Fruit fly (Drosophila melanogaster): Measurements from ENCODE around the gene ppan.

Gene ppan

dm6 chr3R:21112742-21113465 is 3.1 kb upstream of the ppan start (continued):
- TF ChIP-seq Dll (GFP tag; IDR thresholded peaks at IDR 0.05; ENCODE audit: partially characterized antibody) (no peak), Opbp (GFP tag; IDR thresholded peaks at IDR 0.05; ENCODE audit: partially characterized antibody) (no peak), CG8478 (optimal IDR thresholded peaks at IDR 0.05) (no peak), lbe (GFP tag; optimal IDR thresholded peaks at IDR 0.05) (peak; percentile 52), insv (GFP tag; optimal IDR thresholded peaks at IDR 0.05) (peak in 1 of 2 experiments; percentile 38), CG9817 (tag; optimal IDR thresholded peaks at IDR 0.05) (peak; percentile 74), sim (GFP tag; IDR thresholded peaks at IDR 0.05) (peak; percentile 65; the same call in 1 of the 2 replicates), CG33213 (GFP tag; optimal IDR thresholded peaks at IDR 0.05) (peak; percentile 83), CG2712 (tag; optimal IDR thresholded peaks at IDR 0.05) (peak; percentile 93), stwl (tag; optimal IDR thresholded peaks at IDR 0.05) (peak; percentile 15), ems (GFP tag; optimal IDR thresholded peaks at IDR 0.05) (peak; percentile 60), CG4328 (GFP tag; optimal IDR thresholded peaks at IDR 0.05) (no peak), Antp (GFP tag; optimal IDR thresholded peaks at IDR 0.05) (peak; percentile 88), gt (GFP tag; IDR thresholded peaks at IDR 0.05) (peak; percentile 44; the same call in 1 of the 2 replicates), tx (GFP tag; optimal IDR thresholded peaks at IDR 0.05) (peak; percentile 85), Aef1 (GFP tag; IDR thresholded peaks at IDR 0.05) (peak; percentile 79), Camta (GFP tag; optimal IDR thresholded peaks at IDR 0.05) (peak; percentile 83), CG6175 (GFP tag; IDR thresholded peaks at IDR 0.05) (peak; percentile 46; the same call in 1 of the 3 replicates), CG31388 (GFP tag; optimal IDR thresholded peaks at IDR 0.05) (peak; percentile 22), Atf3 (GFP tag; optimal IDR thresholded peaks at IDR 0.05) (peak; percentile 77), CG12071 (GFP tag; optimal IDR thresholded peaks at IDR 0.05) (peak; percentile 54), CG15479 (GFP tag; optimal IDR thresholded peaks at IDR 0.05) (no peak), NC2α (GFP tag; optimal IDR thresholded peaks at IDR 0.05) (peak; percentile 73), CG3995 (GFP tag; optimal IDR thresholded peaks at IDR 0.05) (peak; percentile 39), pros (GFP tag; optimal IDR thresholded peaks at IDR 0.05) (no peak), CG6854 (GFP tag; optimal IDR thresholded peaks at IDR 0.05) (peak; percentile 79), emc (GFP tag; optimal IDR thresholded peaks at IDR 0.05) (no peak), CG10979 (tag; optimal IDR thresholded peaks at IDR 0.05) (peak; percentile 85), Xrp1 (GFP tag; IDR thresholded peaks at IDR 0.05) (peak; percentile 91), CG10543 (GFP tag; optimal IDR thresholded peaks at IDR 0.05) (no peak), gcm2 (GFP tag; optimal IDR thresholded peaks at IDR 0.05) (peak; percentile 75), br (optimal IDR thresholded peaks at IDR 0.05) (no peak), ind (GFP tag; optimal IDR thresholded peaks at IDR 0.05) (peak; percentile 50), knrl (GFP tag; IDR thresholded peaks at IDR 0.05; ENCODE audit: partially characterized antibody) (no peak), ara (GFP tag; IDR thresholded peaks at IDR 0.05) (peak; percentile 85), CHES-1-like (GFP tag; optimal IDR thresholded peaks at IDR 0.05) (peak; percentile 94), Poxn (GFP tag; IDR thresholded peaks at IDR 0.05) (no peak), CG9876 (GFP tag; optimal IDR thresholded peaks at IDR 0.05) (peak; percentile 82), CG13287 (GFP tag; IDR thresholded peaks at IDR 0.05; ENCODE audit: partially characterized antibody) (no peak), CG8388 (GFP tag; optimal IDR thresholded peaks at IDR 0.05) (peak; percentile 89), CG7839 (tag; optimal IDR thresholded peaks at IDR 0.05) (peak; percentile 89), ab (GFP tag; optimal IDR thresholded peaks at IDR 0.05) (peak; percentile 61), Stat92E (GFP tag; optimal IDR thresholded peaks at IDR 0.05) (no peak), abd-A (tag; optimal IDR thresholded peaks at IDR 0.05) (no peak), ken (GFP tag; IDR thresholded peaks at IDR 0.05) (peak; percentile 82), gcm (GFP tag; optimal IDR thresholded peaks at IDR 0.05) (peak; percentile 86), ranshi (GFP tag; IDR thresholded peaks at IDR 0.05) (peak; percentile 89), sob (GFP tag; IDR thresholded peaks at IDR 0.05) (peak; percentile 89), D (optimal IDR thresholded peaks at IDR 0.05) (no peak), D (GFP tag; optimal IDR thresholded peaks at IDR 0.05) (peak; percentile 60)
